Worm (Caenorhabditis elegans) whole organism, young adult: ENCODE results near the gene T21B4.3.

ENCODE experiments used
- B0019.2 ChIP-seq: fragments of 200-800 bp; sonication (Bioruptor generic); conservative IDR thresholded peaks from 2 replicates; pipeline ENCODE4 v1.3.6; 2022; ENCODE audit warnings: missing genetic modification reagents, missing genetic modification characterization, missing compliant biosample characterization
- B0336.3 ChIP-seq: fragments of 200-800 bp; sonication (Bioruptor generic); IDR thresholded peaks from 2 replicates; pipeline ENCODE4 v1.3.6; 2022; ENCODE audit warnings: missing genetic modification characterization, missing compliant biosample characterization
- C06A6.2 ChIP-seq: fragments of 200-800 bp; sonication (Bioruptor generic); conservative IDR thresholded peaks from 2 replicates; pipeline ENCODE4 v1.3.6; 2022; ENCODE audit warnings: missing genetic modification characterization, missing compliant biosample characterization
- C17E4.6 ChIP-seq: fragments of 200-800 bp; sonication (Bioruptor generic); IDR thresholded peaks from 2 replicates; pipeline ENCODE4 v1.3.6; 2022; ENCODE audit warnings: missing genetic modification reagents, missing genetic modification characterization, missing compliant biosample characterization
- F10E7.11 ChIP-seq: sonication (generic microtip); optimal IDR thresholded peaks from 2 replicates; lab custom pipeline; 2017; ENCODE audit warnings: mild to moderate bottlenecking, missing genetic modification characterization, moderate library complexity, missing compliant biosample characterization
- F39B2.1 ChIP-seq: fragments of 200-800 bp; sonication (Bioruptor generic); IDR thresholded peaks from 2 replicates; pipeline ENCODE4 v1.3.6; 2022; ENCODE audit warnings: missing genetic modification reagents, missing genetic modification characterization, missing compliant biosample characterization
- K11D2.4 ChIP-seq: fragments of 200-800 bp; sonication (Bioruptor generic); IDR thresholded peaks from 2 replicates; pipeline ENCODE4 v1.3.6; 2022; ENCODE audit warnings: missing genetic modification reagents, missing genetic modification characterization, missing compliant biosample characterization
- T26A5.8 ChIP-seq: sonication (generic microtip); optimal IDR thresholded peaks from 2 replicates; lab custom pipeline; 2016; ENCODE audit warnings: missing genetic modification characterization, missing compliant biosample characterization
- Y67H2A.10 ChIP-seq: fragments of 200-800 bp; sonication (Bioruptor generic); conservative IDR thresholded peaks from 2 replicates; pipeline ENCODE4 v1.3.6; 2022; ENCODE audit warnings: missing genetic modification reagents, missing genetic modification characterization, missing compliant biosample characterization
- athp-1 ChIP-seq: sonication (generic microtip); optimal IDR thresholded peaks from 2 replicates; lab custom pipeline; 2017; ENCODE audit warnings: mild to moderate bottlenecking, missing genetic modification characterization, missing compliant biosample characterization
- attf-5 ChIP-seq: fragments of 200-800 bp; sonication (Bioruptor generic); optimal IDR thresholded peaks from 2 replicates; lab custom pipeline; 2018; ENCODE audit warnings: mild to moderate bottlenecking, missing genetic modification characterization, missing compliant biosample characterization
- bed-1 ChIP-seq: fragments of 200-800 bp; sonication (Bioruptor generic); IDR thresholded peaks from 2 replicates; pipeline ENCODE4 v1.3.6; 2022; ENCODE audit warnings: missing genetic modification reagents, missing genetic modification characterization, missing compliant biosample characterization
- bed-2 ChIP-seq: fragments of 200-800 bp; sonication (Bioruptor generic); IDR thresholded peaks from 2 replicates; pipeline ENCODE4 v1.3.6; 2022; ENCODE audit warnings: missing genetic modification reagents, missing genetic modification characterization, missing compliant biosample characterization
- cebp-1 ChIP-seq, 2 experiments: fragments of 200-800 bp in 1 of 2; sonication (Bioruptor generic) in 1 of 2; sonication (generic microtip) in 1 of 2; IDR thresholded peaks in 1 of 2; optimal IDR thresholded peaks in 1 of 2; 2 replicates each; pipeline versions ENCODE4 v1.3.6 to Lab custom; 2017 to 2022; ENCODE audit warnings: missing compliant biosample characterization in 2 of 2, missing genetic modification characterization in 2 of 2, mild to moderate bottlenecking in 1 of 2, missing genetic modification reagents in 1 of 2, moderate library complexity in 1 of 2
- chd-7 ChIP-seq: sonication (generic microtip); optimal IDR thresholded peaks from 2 replicates; lab custom pipeline; 2016; ENCODE audit warnings: mild to moderate bottlenecking, missing genetic modification characterization, moderate library complexity, missing compliant biosample characterization
- ekl-4 ChIP-seq: fragments of 200-800 bp; sonication (Bioruptor generic); IDR thresholded peaks from 2 replicates; pipeline ENCODE4 v1.3.6; 2022; ENCODE audit warnings: missing genetic modification reagents, missing genetic modification characterization, missing compliant biosample characterization
- ets-4 ChIP-seq: fragments of 200-800 bp; sonication (Bioruptor generic); optimal IDR thresholded peaks from 2 replicates; lab custom pipeline; 2018; ENCODE audit warnings: mild to moderate bottlenecking, missing genetic modification characterization, missing compliant biosample characterization
- him-1 ChIP-seq: sonication (generic microtip); optimal IDR thresholded peaks from 2 replicates; lab custom pipeline; 2016; ENCODE audit warnings: missing genotype, missing genetic modification reagents, missing genetic modification characterization, missing compliant biosample characterization
- hlh-26 ChIP-seq: fragments of 200-800 bp; sonication (Bioruptor generic); conservative IDR thresholded peaks from 2 replicates; pipeline ENCODE4 v1.3.6; 2022; ENCODE audit warnings: missing genetic modification reagents, missing genetic modification characterization, missing compliant biosample characterization
- hmg-1.2 ChIP-seq: fragments of 200-800 bp; sonication (Bioruptor generic); IDR thresholded peaks from 2 replicates; pipeline ENCODE4 v1.3.6; 2022; ENCODE audit warnings: missing genetic modification reagents, missing genetic modification characterization, missing compliant biosample characterization
- hrde-1 ChIP-seq: sonication (generic microtip); optimal IDR thresholded peaks from 2 replicates; lab custom pipeline; 2016; ENCODE audit warnings: missing genetic modification characterization, mild to moderate bottlenecking, missing compliant biosample characterization, moderate library complexity, missing genotype, missing genetic modification reagents, borderline replicate concordance
- hsf-1 ChIP-seq: fragments of 200-800 bp; sonication (Bioruptor generic); IDR thresholded peaks from 2 replicates; pipeline ENCODE4 v1.3.6; 2022; ENCODE audit warnings: missing genetic modification reagents, missing genetic modification characterization, missing compliant biosample characterization
- let-607 ChIP-seq, 2 experiments: fragments of 200-800 bp in 1 of 2; sonication (Bioruptor generic) in 1 of 2; sonication (generic microtip) in 1 of 2; optimal IDR thresholded peaks; 2 replicates each; lab custom pipeline; 2016 to 2018; ENCODE audit warnings: mild to moderate bottlenecking in 2 of 2, missing compliant biosample characterization in 2 of 2, missing genetic modification characterization in 2 of 2, moderate library complexity in 2 of 2, missing genotype in 1 of 2
- lin-26 ChIP-seq: fragments of 200-800 bp; sonication (Bioruptor generic); IDR thresholded peaks from 2 replicates; pipeline ENCODE4 v1.3.6; 2022; ENCODE audit warnings: missing genetic modification reagents, missing genetic modification characterization, missing compliant biosample characterization
- lin-35 ChIP-seq, 3 experiments: fragments of 150-350 bp in 2 of 3; sonication (generic microtip) in 1 of 3; optimal IDR thresholded peaks; 2 replicates each; lab custom pipeline; 2014 to 2018; ENCODE audit warnings: missing biosample characterization in 3 of 3, missing genetic modification characterization in 3 of 3, missing genetic modification reagents in 3 of 3
- lir-1 ChIP-seq: fragments of 200-800 bp; sonication (Bioruptor generic); conservative IDR thresholded peaks from 2 replicates; pipeline ENCODE4 v1.3.6; 2022; ENCODE audit warnings: missing genetic modification reagents, missing genetic modification characterization, missing compliant biosample characterization
- lsl-1 ChIP-seq: fragments of 200-800 bp; sonication (Bioruptor generic); optimal IDR thresholded peaks from 2 replicates; lab custom pipeline; 2018; ENCODE audit warnings: mild to moderate bottlenecking, missing genetic modification characterization, moderate library complexity, missing compliant biosample characterization
- mcd-1 ChIP-seq: fragments of 200-800 bp; sonication (Bioruptor generic); IDR thresholded peaks from 2 replicates; pipeline ENCODE4 v1.3.6; 2022; ENCODE audit warnings: missing genetic modification reagents, missing genetic modification characterization, missing compliant biosample characterization
- nfya-2 ChIP-seq: fragments of 200-800 bp; sonication (Bioruptor generic); IDR thresholded peaks from 2 replicates; pipeline ENCODE4 v1.3.6; 2022; ENCODE audit warnings: missing genetic modification reagents, missing genetic modification characterization, missing compliant biosample characterization
- nfyb-1 ChIP-seq: fragments of 200-800 bp; sonication (Bioruptor generic); IDR thresholded peaks from 2 replicates; pipeline ENCODE4 v1.3.6; 2022; ENCODE audit warnings: missing genetic modification reagents, missing genetic modification characterization, missing compliant biosample characterization
- nhr-120 ChIP-seq: fragments of 200-800 bp; sonication (Bioruptor generic); IDR thresholded peaks from 2 replicates; pipeline ENCODE4 v1.3.6; 2022; ENCODE audit warnings: missing genetic modification characterization, missing compliant biosample characterization
- nhr-179 ChIP-seq: sonication (generic microtip); optimal IDR thresholded peaks from 2 replicates; lab custom pipeline; 2016; ENCODE audit warnings: mild to moderate bottlenecking, missing genetic modification characterization, missing compliant biosample characterization
- nhr-27 ChIP-seq: fragments of 200-800 bp; sonication (Bioruptor generic); optimal IDR thresholded peaks from 2 replicates; lab custom pipeline; 2018; ENCODE audit warnings: mild to moderate bottlenecking, missing genetic modification characterization, moderate library complexity, missing compliant biosample characterization
- rec-8 ChIP-seq, 2 experiments: sonication (generic microtip); optimal IDR thresholded peaks; 2 replicates each; lab custom pipeline; 2016; ENCODE audit warnings: mild to moderate bottlenecking in 2 of 2, missing genetic modification characterization in 2 of 2, missing genetic modification reagents in 2 of 2, missing genotype in 2 of 2, missing biosample characterization in 1 of 2, missing compliant biosample characterization in 1 of 2, moderate library complexity in 1 of 2
- repo-1 ChIP-seq: sonication (generic microtip); optimal IDR thresholded peaks from 2 replicates; lab custom pipeline; 2017; ENCODE audit warnings: mild to moderate bottlenecking, missing genetic modification characterization, missing compliant biosample characterization
- sdz-38 ChIP-seq: sonication (generic microtip); optimal IDR thresholded peaks from 2 replicates; lab custom pipeline; 2016; ENCODE audit warnings: missing genotype, missing genetic modification characterization, missing compliant biosample characterization
- snpc-1.3 ChIP-seq: sonication (generic microtip); optimal IDR thresholded peaks from 2 replicates; lab custom pipeline; 2017; ENCODE audit warnings: missing genetic modification characterization, mild to moderate bottlenecking, missing compliant biosample characterization, antibody characterized with exemption, moderate library complexity, missing genotype, missing genetic modification reagents; ENCODE audit not compliant: insufficient read depth
- tbp1 ChIP-seq: fragments of 200-800 bp; sonication (Bioruptor generic); optimal IDR thresholded peaks from 2 replicates; lab custom pipeline; 2018; ENCODE audit warnings: mild to moderate bottlenecking, missing genetic modification characterization, missing compliant biosample characterization
- tbx-9 ChIP-seq: sonication (generic microtip); optimal IDR thresholded peaks from 2 replicates; lab custom pipeline; 2016; ENCODE audit warnings: borderline replicate concordance, missing genetic modification characterization, inconsistent platforms, missing compliant biosample characterization
- xnd-1 ChIP-seq: sonication (generic microtip); optimal IDR thresholded peaks from 2 replicates; lab custom pipeline; 2016; ENCODE audit warnings: missing genotype, missing genetic modification reagents, missing genetic modification characterization, missing compliant biosample characterization
- zfh-2 ChIP-seq: fragments of 200-800 bp; sonication (Bioruptor generic); conservative IDR thresholded peaks from 2 replicates; pipeline ENCODE4 v1.3.6; 2022; ENCODE audit warnings: missing genetic modification reagents, missing genetic modification characterization, missing compliant biosample characterization
- zim-3 ChIP-seq: sonication (generic microtip); optimal IDR thresholded peaks from 2 replicates; lab custom pipeline; 2017; ENCODE audit warnings: mild to moderate bottlenecking, missing genetic modification characterization, moderate library complexity, missing compliant biosample characterization
- ztf-18 ChIP-seq: sonication (generic microtip); optimal IDR thresholded peaks from 2 replicates; lab custom pipeline; 2016; ENCODE audit warnings: missing genotype, mild to moderate bottlenecking, missing genetic modification characterization, missing compliant biosample characterization
- ztf-22 ChIP-seq: fragments of 200-800 bp; sonication (Bioruptor generic); optimal IDR thresholded peaks from 2 replicates; lab custom pipeline; 2018; ENCODE audit warnings: mild to moderate bottlenecking, missing genetic modification characterization, moderate library complexity, missing compliant biosample characterization
- ztf-25 ChIP-seq: fragments of 200-800 bp; sonication (Bioruptor generic); IDR thresholded peaks from 2 replicates; pipeline ENCODE4 v1.3.6; 2022; ENCODE audit warnings: missing genetic modification reagents, missing genetic modification characterization, missing compliant biosample characterization
- ztf-28 ChIP-seq: fragments of 200-800 bp; sonication (Bioruptor generic); IDR thresholded peaks from 2 replicates; pipeline ENCODE4 v1.3.6; 2022; ENCODE audit warnings: missing genetic modification reagents, missing genetic modification characterization, missing compliant biosample characterization
- ztf-3 ChIP-seq: fragments of 200-800 bp; sonication (Bioruptor generic); optimal IDR thresholded peaks from 2 replicates; lab custom pipeline; 2018; ENCODE audit warnings: mild to moderate bottlenecking, missing genetic modification characterization, missing compliant biosample characterization
- ztf-6 ChIP-seq: fragments of 200-800 bp; sonication (Bioruptor generic); IDR thresholded peaks from 2 replicates; pipeline ENCODE4 v1.3.6; 2022; ENCODE audit warnings: missing genetic modification reagents, missing genetic modification characterization, missing compliant biosample characterization

Gene T21B4.3

DNA sequence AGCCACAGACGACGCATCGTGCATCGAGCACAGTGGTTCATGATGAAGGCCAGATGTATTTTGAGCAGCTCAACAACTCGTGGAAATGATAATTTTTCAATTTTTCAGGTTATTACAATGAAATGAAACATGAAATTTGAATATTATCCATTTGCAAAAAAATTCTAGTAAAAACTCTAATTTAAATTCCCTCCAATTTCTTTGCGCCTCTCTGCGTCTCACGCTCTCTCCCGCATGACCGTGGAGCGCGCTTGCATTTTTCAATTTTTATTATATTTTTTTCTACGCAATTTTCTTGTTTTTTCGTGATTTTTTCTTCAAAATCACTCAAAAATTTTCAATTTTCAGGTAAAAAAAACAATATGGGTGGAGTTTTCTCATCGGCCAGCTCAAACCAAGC is 37.5 kb downstream of the T21B4.3 start, which contains the start of gene tag-281 (continued):
- TF ChIP-seq tbp1 (GFP tag; lab: Kevin White, UChicago) (peak; percentile 56), ztf-28 (GFP tag; lab: Robert Waterston, UW) (no peak), ets-4 (GFP tag; lab: Kevin White, UChicago) (no peak), cebp-1 (GFP tag; IDR thresholded peaks at IDR 0.05; lab: Robert Waterston, UW) (no peak), cebp-1 (tag; optimal IDR thresholded peaks at IDR 0.05; lab: Kevin White, UChicago) (no peak), F39B2.1 (GFP tag; lab: Robert Waterston, UW) (no peak), bed-1 (GFP tag; lab: Robert Waterston, UW) (no peak), ztf-3 (GFP tag; lab: Kevin White, UChicago) (no peak), T26A5.8 (tag; lab: Kevin White, UChicago) (no peak), mcd-1 (peak; percentile 98), lsl-1 (GFP tag; lab: Kevin White, UChicago) (peak; percentile 66), nhr-179 (tag; lab: Kevin White, UChicago) (no peak), B0019.2 (GFP tag; lab: Robert Waterston, UW) (no peak), ztf-6 (GFP tag; lab: Robert Waterston, UW) (no peak), C17E4.6 (no peak), hmg-1.2 (peak; percentile 100), rec-8 (tag; optimal IDR thresholded peaks at IDR 0.05; lab: Kevin White, UChicago) (no peak), ztf-25 (GFP tag; lab: Robert Waterston, UW) (no peak), K11D2.4 (peak; percentile 52; the same call in 1 of the 2 replicates), let-607 (tag; optimal IDR thresholded peaks at IDR 0.05; lab: Kevin White, UChicago) (no peak), lin-26 (GFP tag; lab: Robert Waterston, UW) (no peak), ztf-22 (GFP tag; lab: Kevin White, UChicago) (no peak), F10E7.11 (tag; lab: Kevin White, UChicago) (no peak), zim-3 (tag; lab: Kevin White, UChicago) (no peak), athp-1 (tag; lab: Kevin White, UChicago) (peak; percentile 25), nfya-2 (GFP tag; lab: Robert Waterston, UW) (no peak), nhr-120 (GFP tag; lab: Robert Waterston, UW) (no peak), xnd-1 (tag; lab: Kevin White, UChicago) (peak; percentile 52), B0336.3 (no peak), C06A6.2 (GFP tag; lab: Robert Waterston, UW) (no peak), ztf-18 (tag; lab: Kevin White, UChicago) (no peak), lir-1 (GFP tag; lab: Robert Waterston, UW) (0 out of 2 replicates have a peak, but pooled peaks have one; percentile 14), zfh-2 (GFP tag; lab: Robert Waterston, UW) (no peak), snpc-1.3 (peak; percentile 38), attf-5 (GFP tag; lab: Kevin White, UChicago) (peak; percentile 73), lin-35 (GFP tag; optimal IDR thresholded peaks at IDR 0.05; lab: Kevin White, UChicago) (peak; percentile 36 to 96 (median 75)), ekl-4 (GFP tag; lab: Robert Waterston, UW) (no peak), him-1 (tag; lab: Kevin White, UChicago) (no peak), nhr-27 (tag; lab: Kevin White, UChicago) (no peak), hrde-1 (no peak), bed-2 (no peak), repo-1 (tag; lab: Kevin White, UChicago) (no peak), chd-7 (tag; lab: Kevin White, UChicago) (no peak), sdz-38 (tag; lab: Kevin White, UChicago) (no peak), nfyb-1 (GFP tag; lab: Robert Waterston, UW) (no peak), hsf-1 (GFP tag; lab: Robert Waterston, UW) (peak; percentile 53), hlh-26 (GFP tag; lab: Robert Waterston, UW) (no peak), tbx-9 (no peak), Y67H2A.10 (GFP tag; lab: Robert Waterston, UW) (no peak)
